Worm (Caenorhabditis elegans) whole organism, mixed stage, embryonic: ENCODE results near the gene nuaf-3.

Experiments
- lin-13 ChIP-seq: fragments of 150-350 bp; optimal IDR thresholded peaks from 2 replicates; lab custom pipeline; 2014; ENCODE audit warnings: missing biosample characterization, missing genetic modification characterization
- sem-2 ChIP-seq: fragments of 200-800 bp; sonication (Bioruptor generic); optimal IDR thresholded peaks from 2 replicates; lab custom pipeline; 2018; ENCODE audit warnings: mild to moderate bottlenecking, missing genetic modification characterization, missing compliant biosample characterization
- snpc-4 ChIP-seq: fragments of 150-350 bp; optimal IDR thresholded peaks from 2 replicates; lab custom pipeline; 2014; ENCODE audit warnings: missing biosample characterization, missing genetic modification characterization
- unc-39 ChIP-seq: fragments of 150-350 bp; optimal IDR thresholded peaks from 2 replicates; lab custom pipeline; 2014; ENCODE audit warnings: missing biosample characterization, missing genetic modification characterization
- unc-62 ChIP-seq: fragments of 150-350 bp; optimal IDR thresholded peaks from 2 replicates; lab custom pipeline; 2014; ENCODE audit warnings: missing biosample characterization, missing genetic modification reagents, missing genetic modification characterization

DNA sequence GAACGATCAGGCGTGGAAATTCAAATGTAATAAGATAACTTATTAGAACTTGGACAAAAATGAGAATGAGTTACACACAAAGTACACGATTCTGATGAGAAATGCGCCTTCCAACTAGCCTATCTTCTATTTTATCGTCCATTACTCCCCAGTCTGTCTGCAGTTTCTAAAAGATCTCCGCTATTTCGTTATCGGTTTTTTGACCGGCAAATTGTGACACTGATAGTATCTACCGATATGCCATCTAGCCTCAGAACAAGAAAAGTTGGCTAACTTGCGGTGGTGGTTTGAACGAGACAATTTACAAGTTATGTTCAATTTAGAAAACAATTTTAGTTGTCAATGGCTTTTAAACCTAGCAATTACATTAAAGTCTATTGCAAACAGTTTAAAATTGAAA is 27.5 kb downstream of the nuaf-3 start:
- TF ChIP-seq sem-2 (GFP tag; lab: Kevin White, UChicago) (no peak), unc-39 (tag; lab: Kevin White, UChicago) (no peak), unc-62 (GFP tag; lab: Kevin White, UChicago) (no peak), lin-13 (tag; lab: Kevin White, UChicago) (no peak), snpc-4 (tag; lab: Kevin White, UChicago) (no peak)
